Worm (Caenorhabditis elegans) whole organism, L3 larva: ENCODE results near the gene grl-15.

Experiments used
- ama-1 ChIP-seq: fragments of 150-350 bp; optimal IDR thresholded peaks from 2 replicates; lab custom pipeline; 2018
- nhr-76 ChIP-seq: fragments of 150-350 bp; sonication (generic microtip); optimal IDR thresholded peaks from 5 replicates; lab custom pipeline; 2014; ENCODE audit warnings: missing biosample characterization, missing genetic modification characterization

ce11 chrIII:12259793-12260192 lies 24.0 kb upstream of the grl-15 start:
- TF ChIP-seq nhr-76 (tag; lab: Kevin White, UChicago) (no peak), ama-1 (no peak)
